Worm (Caenorhabditis elegans): Measurements from ENCODE around the gene Y49G5A.1.

DNA sequence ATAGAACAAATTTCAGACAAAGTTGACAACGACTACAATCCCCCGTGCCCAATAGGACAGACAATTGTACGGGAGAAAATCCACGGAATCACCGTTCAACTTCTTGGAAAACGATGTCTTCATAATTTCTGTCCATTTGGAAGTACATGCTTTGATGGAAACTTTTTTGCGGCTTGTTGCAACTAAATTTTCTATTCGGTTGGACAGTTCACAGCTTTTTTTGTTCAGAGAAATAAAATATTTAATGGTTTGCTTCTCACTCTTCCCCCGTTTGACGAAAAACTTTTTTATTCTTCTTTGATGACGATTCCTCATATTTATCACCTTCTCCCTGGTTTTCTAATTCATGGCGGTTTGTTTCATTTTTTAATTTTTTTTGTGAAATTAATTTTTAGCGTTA is 26.9 kb upstream of the Y49G5A.1 start, which contains the start of gene C10G8.2:
- TF ChIP-seq nhr-25 (tag; optimal IDR thresholded peaks at IDR 0.05) (no peak), snpc-4 (tag; optimal IDR thresholded peaks at IDR 0.05) (no peak), lin-39 (tag; optimal IDR thresholded peaks at IDR 0.05) (no peak), nhr-237 (tag; optimal IDR thresholded peaks at IDR 0.05) (no peak), sem-4 (tag; optimal IDR thresholded peaks at IDR 0.05) (no peak), Y55F3AM.14 (GFP tag; optimal IDR thresholded peaks at IDR 0.05) (no peak), egl-27 (tag; optimal IDR thresholded peaks at IDR 0.05) (no peak), zag-1 (tag; optimal IDR thresholded peaks at IDR 0.05) (no peak), mdl-1 (tag; optimal IDR thresholded peaks at IDR 0.05) (no peak), peb-1 (tag; optimal IDR thresholded peaks at IDR 0.05) (no peak), unc-39 (tag; optimal IDR thresholded peaks at IDR 0.05) (no peak), elt-1 (tag; optimal IDR thresholded peaks at IDR 0.05) (no peak), nhr-11 (tag; optimal IDR thresholded peaks at IDR 0.05) (no peak), ZK546.5 (tag; optimal IDR thresholded peaks at IDR 0.05) (no peak)
